Fruit fly (Drosophila melanogaster) whole organism, embryonic: ENCODE data around the gene pros.

Experiments
- B-H2 ChIP-seq: fragments of 200-800 bp; sonication (Bioruptor generic); optimal IDR thresholded peaks from 2 replicates; lab custom pipeline; 2018; ENCODE audit warnings: missing biosample characterization, mild to moderate bottlenecking, missing genetic modification characterization
- CG10147 ChIP-seq: fragments of 200-800 bp; sonication (Bioruptor generic); optimal IDR thresholded peaks from 2 replicates; lab custom pipeline; 2019; ENCODE audit warnings: missing biosample characterization, mild to moderate bottlenecking, missing genetic modification characterization, moderate library complexity
- CG10462 ChIP-seq: fragments of 200-800 bp; sonication (Bioruptor generic); optimal IDR thresholded peaks from 2 replicates; lab custom pipeline; 2016; ENCODE audit warnings: missing biosample characterization, missing genetic modification characterization
- CG12155 ChIP-seq: fragments of 200-800 bp; sonication (Bioruptor generic); optimal IDR thresholded peaks from 3 replicates; lab custom pipeline; 2016; ENCODE audit warnings: missing biosample characterization, missing genetic modification characterization
- CG14014 ChIP-seq: fragments of 200-800 bp; sonication (Bioruptor generic); IDR thresholded peaks from 2 replicates; pipeline ENCODE4 v1.3.6; 2022; ENCODE audit warnings: missing biosample characterization, missing genetic modification characterization
- CG14965 ChIP-seq: fragments of 200-800 bp; sonication (Bioruptor generic); optimal IDR thresholded peaks from 2 replicates; lab custom pipeline; 2016; ENCODE audit warnings: missing biosample characterization, missing genetic modification characterization, borderline replicate concordance
- CG17359 ChIP-seq: fragments of 200-800 bp; sonication (Bioruptor generic); optimal IDR thresholded peaks from 3 replicates; lab custom pipeline; 2018; ENCODE audit warnings: missing biosample characterization, mild to moderate bottlenecking, missing genetic modification characterization, moderate library complexity
- CG17385 ChIP-seq: fragments of 200-800 bp; sonication (Bioruptor generic); optimal IDR thresholded peaks from 3 replicates; lab custom pipeline; 2018; ENCODE audit warnings: missing biosample characterization, mild to moderate bottlenecking, missing genetic modification characterization
- CG17612 ChIP-seq: fragments of 200-800 bp; sonication (Bioruptor generic); IDR thresholded peaks from 2 replicates; pipeline ENCODE4 v1.3.6; 2022; ENCODE audit warnings: missing biosample characterization, missing genetic modification characterization
- CG17912 ChIP-seq: fragments of 200-800 bp; sonication (Bioruptor generic); optimal IDR thresholded peaks from 2 replicates; lab custom pipeline; 2018; ENCODE audit warnings: missing biosample characterization, mild to moderate bottlenecking, missing genetic modification characterization
- CG18011 ChIP-seq: fragments of 200-800 bp; sonication (Bioruptor generic); optimal IDR thresholded peaks from 2 replicates; lab custom pipeline; 2017; ENCODE audit warnings: missing biosample characterization, missing genetic modification characterization, mild to moderate bottlenecking, moderate library complexity, missing genotype
- CG18619 ChIP-seq: fragments of 200-800 bp; sonication (Bioruptor generic); optimal IDR thresholded peaks from 3 replicates; lab custom pipeline; 2017; ENCODE audit warnings: missing biosample characterization, mild to moderate bottlenecking, missing genetic modification characterization
- CG2678 ChIP-seq: fragments of 200-800 bp; sonication (Bioruptor generic); optimal IDR thresholded peaks from 3 replicates; lab custom pipeline; 2019; ENCODE audit warnings: missing biosample characterization, mild to moderate bottlenecking, missing genetic modification characterization, moderate library complexity
- CG30431 ChIP-seq: fragments of 200-800 bp; sonication (Bioruptor generic); optimal IDR thresholded peaks from 2 replicates; lab custom pipeline; 2017; ENCODE audit warnings: missing biosample characterization, missing genetic modification characterization
- CG31441 ChIP-seq: fragments of 200-800 bp; sonication (Bioruptor generic); IDR thresholded peaks from 2 replicates; pipeline ENCODE4 v1.3.6; 2022; ENCODE audit warnings: missing biosample characterization, missing genetic modification characterization
- CG33557 ChIP-seq: fragments of 200-800 bp; sonication (Bioruptor generic); optimal IDR thresholded peaks from 2 replicates; lab custom pipeline; 2019; ENCODE audit warnings: missing biosample characterization, mild to moderate bottlenecking, missing genetic modification characterization, moderate library complexity
- CG3838 ChIP-seq: fragments of 200-800 bp; sonication (Bioruptor generic); optimal IDR thresholded peaks from 3 replicates; lab custom pipeline; 2016; ENCODE audit warnings: missing biosample characterization, missing genetic modification characterization
- CG6654 ChIP-seq: fragments of 200-800 bp; sonication (Bioruptor generic); optimal IDR thresholded peaks from 2 replicates; lab custom pipeline; 2017; ENCODE audit warnings: missing biosample characterization, mild to moderate bottlenecking, missing genetic modification characterization
- CG6854 ChIP-seq: fragments of 200-800 bp; sonication (Bioruptor generic); optimal IDR thresholded peaks from 3 replicates; lab custom pipeline; 2017; ENCODE audit warnings: missing biosample characterization, mild to moderate bottlenecking, missing genetic modification characterization
- CG7372 ChIP-seq: fragments of 200-800 bp; sonication (Bioruptor generic); IDR thresholded peaks from 2 replicates; pipeline ENCODE4 v1.3.6; 2022; ENCODE audit warnings: missing biosample characterization, missing genetic modification characterization
- CG7786 ChIP-seq: fragments of 200-800 bp; sonication (Bioruptor generic); optimal IDR thresholded peaks from 2 replicates; lab custom pipeline; 2016; ENCODE audit warnings: missing biosample characterization, missing genetic modification characterization
- CG7839 ChIP-seq: fragments of 200-800 bp; sonication (Bioruptor generic); optimal IDR thresholded peaks from 3 replicates; lab custom pipeline; 2018; ENCODE audit warnings: missing biosample characterization, mild to moderate bottlenecking, missing genetic modification characterization, moderate library complexity
- CG7963 ChIP-seq: fragments of 200-800 bp; sonication (Bioruptor generic); IDR thresholded peaks from 3 replicates; pipeline ENCODE4 v1.3.6; 2022; ENCODE audit warnings: missing biosample characterization, missing genetic modification characterization; ENCODE audit not compliant: partially characterized antibody
- CG8281 ChIP-seq: fragments of 200-800 bp; sonication (Bioruptor generic); optimal IDR thresholded peaks from 2 replicates; lab custom pipeline; 2018; ENCODE audit warnings: missing biosample characterization, mild to moderate bottlenecking, missing genetic modification characterization, moderate library complexity
- Chrac-16 ChIP-seq: fragments of 200-800 bp; sonication (Bioruptor generic); optimal IDR thresholded peaks from 3 replicates; lab custom pipeline; 2016; ENCODE audit warnings: missing biosample characterization, missing genetic modification characterization
- Dref ChIP-seq: fragments of 200-800 bp; sonication (Bioruptor generic); IDR thresholded peaks from 2 replicates; pipeline ENCODE4 v1.3.6; 2022; ENCODE audit warnings: missing biosample characterization, missing genetic modification characterization
- Drgx ChIP-seq: fragments of 200-800 bp; sonication (Bioruptor generic); IDR thresholded peaks from 2 replicates; pipeline ENCODE4 v1.3.6; 2022; ENCODE audit warnings: missing biosample characterization, missing genetic modification characterization
- Eip74EF ChIP-seq, 2 experiments: fragments of 200-800 bp in 1 of 2; fragments of >200 bp in 1 of 2; sonication (Bioruptor generic) in 1 of 2; optimal IDR thresholded peaks; 2 replicates each; lab custom pipeline; 2017 to 2019; ENCODE audit warnings: missing biosample characterization in 2 of 2, missing genetic modification characterization in 2 of 2, mild to moderate bottlenecking in 1 of 2, moderate library complexity in 1 of 2
- Elba2 ChIP-seq: fragments of 200-800 bp; sonication (Bioruptor generic); optimal IDR thresholded peaks from 3 replicates; lab custom pipeline; 2016; ENCODE audit warnings: missing biosample characterization, missing genetic modification characterization
- Ets97D ChIP-seq: fragments of 200-800 bp; sonication (Bioruptor generic); optimal IDR thresholded peaks from 3 replicates; lab custom pipeline; 2016; ENCODE audit warnings: missing biosample characterization, missing genetic modification characterization
- Hmx ChIP-seq: fragments of 200-800 bp; sonication (Bioruptor generic); optimal IDR thresholded peaks from 2 replicates; lab custom pipeline; 2016; ENCODE audit warnings: missing biosample characterization, missing genetic modification characterization
- Mad ChIP-seq: fragments of 200-800 bp; sonication (Bioruptor generic); optimal IDR thresholded peaks from 2 replicates; lab custom pipeline; 2016; ENCODE audit warnings: missing biosample characterization, missing genetic modification characterization
- Nf-YA ChIP-seq: fragments of 200-800 bp; sonication (Bioruptor generic); IDR thresholded peaks from 2 replicates; pipeline ENCODE4 v1.3.6; 2022; ENCODE audit warnings: missing biosample characterization, missing genetic modification characterization
- NfI ChIP-seq: fragments of 200-800 bp; sonication (Bioruptor generic); optimal IDR thresholded peaks from 3 replicates; lab custom pipeline; 2018; ENCODE audit warnings: missing biosample characterization, mild to moderate bottlenecking, missing genetic modification characterization, moderate library complexity
- Oli ChIP-seq: fragments of 200-800 bp; sonication (Bioruptor generic); optimal IDR thresholded peaks from 2 replicates; lab custom pipeline; 2018; ENCODE audit warnings: missing biosample characterization, mild to moderate bottlenecking, missing genetic modification characterization, moderate library complexity
- TFAM ChIP-seq: fragments of 200-800 bp; sonication (Bioruptor generic); optimal IDR thresholded peaks from 2 replicates; lab custom pipeline; 2017; ENCODE audit warnings: missing biosample characterization, missing genetic modification characterization, inconsistent platforms
- ara ChIP-seq: fragments of 200-800 bp; sonication (Bioruptor generic); IDR thresholded peaks from 2 replicates; pipeline ENCODE4 v1.3.6; 2022; ENCODE audit warnings: missing biosample characterization, missing genetic modification characterization
- ci ChIP-seq: fragments of 200-800 bp; sonication (Bioruptor generic); IDR thresholded peaks from 3 replicates; pipeline ENCODE4 v1.3.6; 2022; ENCODE audit warnings: missing biosample characterization, missing genetic modification characterization
- dan ChIP-seq: fragments of 200-800 bp; sonication (Bioruptor generic); IDR thresholded peaks from 2 replicates; pipeline ENCODE4 v1.3.6; 2022; ENCODE audit warnings: missing biosample characterization, missing genetic modification characterization
- dati ChIP-seq: fragments of 200-800 bp; sonication (Bioruptor generic); IDR thresholded peaks from 2 replicates; pipeline ENCODE4 v1.3.6; 2022; ENCODE audit warnings: missing biosample characterization, missing genetic modification characterization
- dimm ChIP-seq: fragments of 200-800 bp; sonication (Bioruptor generic); IDR thresholded peaks from 2 replicates; pipeline ENCODE4 v1.3.6; 2022; ENCODE audit warnings: missing biosample characterization, missing genetic modification characterization
- fd102C ChIP-seq: fragments of 200-800 bp; sonication (Bioruptor generic); optimal IDR thresholded peaks from 2 replicates; lab custom pipeline; 2018; ENCODE audit warnings: missing biosample characterization, mild to moderate bottlenecking, missing genetic modification characterization, moderate library complexity
- fd3F ChIP-seq: fragments of 200-800 bp; sonication (Bioruptor generic); optimal IDR thresholded peaks from 2 replicates; lab custom pipeline; 2018; ENCODE audit warnings: missing biosample characterization, mild to moderate bottlenecking, missing genetic modification characterization, moderate library complexity
- gro ChIP-seq: fragments of 200-800 bp; sonication (Bioruptor generic); optimal IDR thresholded peaks from 2 replicates; lab custom pipeline; 2016; ENCODE audit warnings: missing biosample characterization, missing genetic modification characterization
- hth ChIP-seq: fragments of >200 bp; optimal IDR thresholded peaks from 2 replicates; lab custom pipeline; 2017; ENCODE audit warnings: inconsistent platforms
- kay ChIP-seq: fragments of 200-800 bp; sonication (Bioruptor generic); optimal IDR thresholded peaks from 2 replicates; lab custom pipeline; 2016; ENCODE audit warnings: missing biosample characterization, missing genetic modification characterization
- lmd ChIP-seq: fragments of 200-800 bp; sonication (Bioruptor generic); IDR thresholded peaks from 2 replicates; pipeline ENCODE4 v1.3.6; 2022; ENCODE audit warnings: missing biosample characterization, missing genetic modification characterization
- sug ChIP-seq: fragments of 200-800 bp; optimal IDR thresholded peaks from 2 replicates; lab custom pipeline; 2019; ENCODE audit warnings: missing biosample characterization, mild to moderate bottlenecking, missing genetic modification characterization, moderate library complexity
- trem ChIP-seq: fragments of 200-800 bp; optimal IDR thresholded peaks from 3 replicates; lab custom pipeline; 2019; ENCODE audit warnings: missing biosample characterization, mild to moderate bottlenecking, missing genetic modification characterization, moderate library complexity
- yki ChIP-seq: fragments of >200 bp; optimal IDR thresholded peaks from 3 replicates; lab custom pipeline; 2018
- zen2 ChIP-seq: fragments of 200-800 bp; sonication (Bioruptor generic); IDR thresholded peaks from 3 replicates; pipeline ENCODE4 v1.3.6; 2022; ENCODE audit warnings: missing biosample characterization, missing genetic modification characterization; ENCODE audit not compliant: partially characterized antibody

The pros gene

DNA sequence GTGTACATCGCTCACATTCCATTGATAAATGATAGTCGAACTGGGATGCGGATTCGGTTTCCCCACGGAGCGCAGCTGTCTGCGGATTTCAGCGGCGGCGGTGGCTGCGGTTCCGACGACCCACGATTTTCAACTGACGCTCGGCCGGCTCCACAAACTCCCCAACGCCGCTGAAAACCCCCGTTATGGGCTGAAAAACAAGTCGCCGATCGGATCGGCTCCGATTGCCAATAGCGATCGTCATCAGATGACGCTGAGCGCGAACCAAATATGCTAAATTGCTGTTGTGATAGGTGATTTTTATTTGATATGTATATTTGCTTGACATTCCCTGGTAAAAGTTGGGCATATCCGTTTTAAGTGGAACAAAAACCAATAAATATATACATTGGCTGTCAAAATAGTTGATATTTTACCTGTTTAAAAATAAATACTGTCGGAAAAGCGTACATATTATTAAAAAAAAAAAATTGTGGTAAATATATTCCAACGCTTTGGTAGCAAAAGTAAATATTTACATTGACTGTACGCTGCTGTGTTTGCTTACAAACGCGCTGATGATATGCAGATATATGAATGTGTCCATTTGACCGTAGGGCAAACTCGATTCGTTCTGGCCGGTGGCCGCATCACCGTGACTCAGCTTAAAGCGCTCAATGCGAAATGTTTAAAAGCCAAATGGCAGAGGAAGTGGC is 126.1 kb downstream of the pros start (continued):
- TF ChIP-seq ara (GFP tag; lab: Robert Waterston, UW) = no peak
- no peak for TF ChIP-seq CG8281 (tag; lab: Kevin White, UChicago)
- TF ChIP-seq CG3838 = no peak
- TF ChIP-seq CG14965 (GFP tag; lab: Kevin White, UChicago) = no peak
- TF ChIP-seq ci (GFP tag; lab: Robert Waterston, UW) = no peak
- no peak for TF ChIP-seq zen2 (GFP tag; lab: Robert Waterston, UW)
- no peak for TF ChIP-seq Dref (GFP tag; lab: Robert Waterston, UW)
- peak; percentile 40; the same call in 1 of the 2 replicates for TF ChIP-seq CG31441 (GFP tag; lab: Robert Waterston, UW)
- TF ChIP-seq Chrac-16 (GFP tag; lab: Kevin White, UChicago) = peak; percentile 21
- no peak for TF ChIP-seq Ets97D
- no peak for TF ChIP-seq Nf-YA
- TF ChIP-seq hth (lab: Kevin White, UChicago) = no peak
- TF ChIP-seq dimm (GFP tag; lab: Robert Waterston, UW) = no peak
- TF ChIP-seq NfI (GFP tag; lab: Kevin White, UChicago) = peak; percentile 59
- TF ChIP-seq TFAM (GFP tag; lab: Kevin White, UChicago) = no peak
- TF ChIP-seq CG33557 = no peak
- peak; percentile 13 for TF ChIP-seq CG6854
- TF ChIP-seq Drgx = no peak
- TF ChIP-seq CG7963 (GFP tag; lab: Robert Waterston, UW) = no peak
- TF ChIP-seq CG10462 (GFP tag; lab: Kevin White, UChicago) = peak; percentile 6
- TF ChIP-seq CG6654 (GFP tag; lab: Kevin White, UChicago) = no peak
- peak; percentile 47 for TF ChIP-seq CG17359 (tag; lab: Kevin White, UChicago)
- TF ChIP-seq CG7839 (tag; lab: Kevin White, UChicago) = peak; percentile 77
- TF ChIP-seq sug = peak; percentile 43
- peak; percentile 88 for TF ChIP-seq CG10147 (GFP tag; lab: Kevin White, UChicago)
- no peak for TF ChIP-seq Eip74EF (GFP tag; optimal IDR thresholded peaks at IDR 0.05; lab: Kevin White, UChicago)
- TF ChIP-seq CG7786 = peak; percentile 49
- peak; percentile 68 for TF ChIP-seq CG18619
- peak; percentile 57; the same call in 1 of the 2 replicates for TF ChIP-seq CG14014 (GFP tag; lab: Robert Waterston, UW)
- peak; percentile 63 for TF ChIP-seq CG12155 (GFP tag; lab: Kevin White, UChicago)
- TF ChIP-seq CG17612 (GFP tag; lab: Robert Waterston, UW) = no peak
- TF ChIP-seq CG18011 (GFP tag; lab: Kevin White, UChicago) = peak; percentile 20
- TF ChIP-seq CG7372 (GFP tag; lab: Robert Waterston, UW) = peak; percentile 64
- TF ChIP-seq Mad (GFP tag; lab: Kevin White, UChicago) = peak; percentile 1
- no peak for TF ChIP-seq CG17912 (GFP tag; lab: Kevin White, UChicago)
- TF ChIP-seq fd3F (GFP tag; lab: Kevin White, UChicago) = peak; percentile 66
- no peak for TF ChIP-seq dati (GFP tag; lab: Robert Waterston, UW)
- TF ChIP-seq dan (GFP tag; lab: Robert Waterston, UW) = no peak
- peak; percentile 40 for TF ChIP-seq Hmx
- TF ChIP-seq Elba2 (GFP tag; lab: Kevin White, UChicago) = no peak
- peak; percentile 55 for TF ChIP-seq kay (GFP tag; lab: Kevin White, UChicago)
- peak; percentile 61 for TF ChIP-seq Oli (tag; lab: Kevin White, UChicago)
- no peak for TF ChIP-seq trem (tag; lab: Kevin White, UChicago)
- peak; percentile 1 for TF ChIP-seq CG30431
- no peak for TF ChIP-seq B-H2 (GFP tag; lab: Kevin White, UChicago)
- TF ChIP-seq CG2678 (tag; lab: Kevin White, UChicago) = peak; percentile 74
- TF ChIP-seq gro (GFP tag; lab: Kevin White, UChicago) = peak; percentile 76
- TF ChIP-seq lmd (GFP tag; lab: Robert Waterston, UW) = peak; percentile 75
- no peak for TF ChIP-seq yki (lab: Kevin White, UChicago)
- no peak for TF ChIP-seq fd102C (GFP tag; lab: Kevin White, UChicago)
- peak; percentile 13 for TF ChIP-seq CG17385 (GFP tag; lab: Kevin White, UChicago)
